Fruit fly (Drosophila melanogaster) whole organism, wandering third instar larva: Measurements from ENCODE around the gene CG13010.

Experiments used
- Abd-B ChIP-seq: fragments of >200 bp; optimal IDR thresholded peaks from 2 replicates; lab custom pipeline; 2017; ENCODE audit warnings: missing biosample characterization, missing genetic modification characterization
- CG32264 ChIP-seq: fragments of 200-800 bp; sonication (Bioruptor generic); optimal IDR thresholded peaks from 2 replicates; lab custom pipeline; 2016; ENCODE audit warnings: missing biosample characterization, missing genetic modification characterization
- CG9705 ChIP-seq: fragments of 200-800 bp; sonication (Bioruptor generic); optimal IDR thresholded peaks from 2 replicates; lab custom pipeline; 2018; ENCODE audit warnings: missing biosample characterization, mild to moderate bottlenecking, missing genetic modification characterization
- CrebA ChIP-seq: fragments of 200-800 bp; sonication (Bioruptor generic); optimal IDR thresholded peaks from 2 replicates; lab custom pipeline; 2016; ENCODE audit warnings: missing biosample characterization, mild to moderate bottlenecking, missing genetic modification characterization, borderline replicate concordance
- Dfd ChIP-seq: fragments of >200 bp; optimal IDR thresholded peaks from 2 replicates; lab custom pipeline; 2017; ENCODE audit warnings: missing biosample characterization, missing genetic modification characterization
- Dif ChIP-seq: fragments of 200-275, 200-300 bp; sonication (Bioruptor generic); optimal IDR thresholded peaks from 2 replicates; lab custom pipeline; 2018; ENCODE audit warnings: missing biosample characterization, missing genetic modification characterization; ENCODE audit not compliant: partially characterized antibody
- GATAd ChIP-seq: sonication (Bioruptor generic); optimal IDR thresholded peaks from 2 replicates; lab custom pipeline; 2016; ENCODE audit warnings: missing biosample characterization, missing genetic modification characterization
- HLH106 ChIP-seq: fragments of 200-800 bp; optimal IDR thresholded peaks from 3 replicates; lab custom pipeline; 2019; ENCODE audit warnings: missing biosample characterization, mild to moderate bottlenecking, missing genetic modification characterization, moderate library complexity
- Hnf4 ChIP-seq: fragments of 200-800 bp; sonication (Bioruptor generic); optimal IDR thresholded peaks from 2 replicates; lab custom pipeline; 2016; ENCODE audit warnings: missing biosample characterization, mild to moderate bottlenecking, missing genetic modification characterization
- Hr78 ChIP-seq: fragments of >200 bp; optimal IDR thresholded peaks from 2 replicates; lab custom pipeline; 2017; ENCODE audit warnings: missing biosample characterization, missing genetic modification characterization
- Hr83 ChIP-seq: fragments of 200-300 bp; sonication (Bioruptor generic); optimal IDR thresholded peaks from 2 replicates; lab custom pipeline; 2016; ENCODE audit warnings: missing biosample characterization, mild to moderate bottlenecking, missing genetic modification characterization, moderate library complexity; ENCODE audit not compliant: poor library complexity, severe bottlenecking
- Jra ChIP-seq: sonication (Bioruptor generic); optimal IDR thresholded peaks from 2 replicates; lab custom pipeline; 2016; ENCODE audit warnings: missing biosample characterization, missing genetic modification characterization
- Mio ChIP-seq: sonication (Bioruptor generic); optimal IDR thresholded peaks from 2 replicates; lab custom pipeline; 2016; ENCODE audit warnings: missing biosample characterization, missing genetic modification characterization
- Myc ChIP-seq: fragments of >200 bp; optimal IDR thresholded peaks from 2 replicates; lab custom pipeline; 2017
- N ChIP-seq: fragments of >200 bp; optimal IDR thresholded peaks from 2 replicates; lab custom pipeline; 2018; ENCODE audit warnings: missing biosample characterization, missing external identifiers, missing genetic modification characterization
- OdsH ChIP-seq: fragments of 200-800 bp; sonication (Bioruptor generic); optimal IDR thresholded peaks from 2 replicates; lab custom pipeline; 2016; ENCODE audit warnings: missing biosample characterization, mild to moderate bottlenecking, missing genetic modification characterization
- Rel ChIP-seq, 2 experiments: fragments of 200-800 bp; sonication (Bioruptor generic) in 1 of 2; optimal IDR thresholded peaks; 2 replicates in 1 of 2; 3 replicates in 1 of 2; lab custom pipeline; 2016 to 2019; ENCODE audit warnings: mild to moderate bottlenecking in 2 of 2, missing biosample characterization in 2 of 2, missing genetic modification characterization in 2 of 2, moderate library complexity in 1 of 2
- Sp1 ChIP-seq: fragments of 200-800 bp; sonication (Bioruptor generic); optimal IDR thresholded peaks from 3 replicates; lab custom pipeline; 2019; ENCODE audit warnings: missing biosample characterization, mild to moderate bottlenecking, missing genetic modification characterization, moderate library complexity
- Vsx2 ChIP-seq: fragments of 200-300, 225-300 bp; sonication (Bioruptor generic); optimal IDR thresholded peaks from 2 replicates; lab custom pipeline; 2018; ENCODE audit warnings: missing biosample characterization, missing genetic modification characterization; ENCODE audit not compliant: partially characterized antibody
- br ChIP-seq: fragments of 200-800 bp; sonication (Bioruptor generic); optimal IDR thresholded peaks from 2 replicates; lab custom pipeline; 2016; ENCODE audit warnings: missing biosample characterization, missing genetic modification characterization
- brk ChIP-seq: fragments of 200-800 bp; sonication (Bioruptor generic); optimal IDR thresholded peaks from 2 replicates; lab custom pipeline; 2016; ENCODE audit warnings: missing biosample characterization, mild to moderate bottlenecking, missing genetic modification characterization
- dl ChIP-seq, 2 experiments: fragments of 175-275, 200-275 bp in 1 of 2; fragments of 200-275 bp in 1 of 2; sonication (Bioruptor generic); optimal IDR thresholded peaks; lab custom pipeline; 2018; ENCODE audit warnings: mild to moderate bottlenecking in 2 of 2, missing biosample characterization in 2 of 2, missing genetic modification characterization in 2 of 2, moderate library complexity in 2 of 2; ENCODE audit not compliant: partially characterized antibody in 2 of 2, insufficient read depth in 1 of 2
- dmrt93B ChIP-seq: fragments of 200-800 bp; sonication (Bioruptor generic); optimal IDR thresholded peaks from 2 replicates; lab custom pipeline; 2018; ENCODE audit warnings: missing biosample characterization, mild to moderate bottlenecking, missing genetic modification characterization
- dsf ChIP-seq: sonication (Bioruptor generic); optimal IDR thresholded peaks from 2 replicates; lab custom pipeline; 2016; ENCODE audit warnings: missing biosample characterization, missing genetic modification characterization, borderline replicate concordance
- ey ChIP-seq: fragments of 200-800 bp; sonication (Bioruptor generic); optimal IDR thresholded peaks from 2 replicates; lab custom pipeline; 2016; ENCODE audit warnings: missing biosample characterization, missing genetic modification characterization
- foxo ChIP-seq, 2 experiments: fragments of 200-800 bp; sonication (Bioruptor generic); optimal IDR thresholded peaks; 2 replicates in 1 of 2; 3 replicates in 1 of 2; lab custom pipeline; 2016 to 2017; ENCODE audit warnings: missing biosample characterization in 2 of 2, missing genetic modification characterization in 2 of 2
- fru ChIP-seq: fragments of 200-800 bp; sonication (Bioruptor generic); optimal IDR thresholded peaks from 3 replicates; lab custom pipeline; 2016; ENCODE audit warnings: missing biosample characterization, mild to moderate bottlenecking, missing genetic modification characterization
- h ChIP-seq: fragments of 200-800 bp; sonication (Bioruptor generic); optimal IDR thresholded peaks from 3 replicates; lab custom pipeline; 2016; ENCODE audit warnings: missing biosample characterization, mild to moderate bottlenecking, missing genetic modification characterization
- jim ChIP-seq: fragments of 175-275, 200-325 bp; sonication (Bioruptor generic); optimal IDR thresholded peaks from 2 replicates; lab custom pipeline; 2016; ENCODE audit warnings: missing biosample characterization, mild to moderate bottlenecking, missing genetic modification characterization
- lola ChIP-seq: fragments of >200 bp; optimal IDR thresholded peaks from 2 replicates; lab custom pipeline; 2017; ENCODE audit warnings: missing biosample characterization, missing genetic modification characterization
- pan ChIP-seq: fragments of >200 bp; optimal IDR thresholded peaks from 2 replicates; lab custom pipeline; 2017
- psq ChIP-seq: fragments of 200-800 bp; sonication (Bioruptor generic); optimal IDR thresholded peaks from 3 replicates; lab custom pipeline; 2017; ENCODE audit warnings: missing biosample characterization, mild to moderate bottlenecking, missing genetic modification characterization, moderate library complexity
- rgr ChIP-seq: fragments of 200-800 bp; sonication (Bioruptor generic); optimal IDR thresholded peaks from 3 replicates; lab custom pipeline; 2016; ENCODE audit warnings: missing biosample characterization, mild to moderate bottlenecking, missing genetic modification characterization
- sage ChIP-seq: fragments of 200-800 bp; sonication (Bioruptor generic); optimal IDR thresholded peaks from 2 replicates; lab custom pipeline; 2016; ENCODE audit warnings: missing biosample characterization, mild to moderate bottlenecking, missing genetic modification characterization
- sv ChIP-seq: fragments of 200-800 bp; sonication (Bioruptor generic); optimal IDR thresholded peaks from 3 replicates; lab custom pipeline; 2016; ENCODE audit warnings: missing biosample characterization, missing genetic modification characterization
- tai ChIP-seq: sonication (Bioruptor generic); optimal IDR thresholded peaks from 2 replicates; lab custom pipeline; 2016; ENCODE audit warnings: missing biosample characterization, missing genetic modification characterization
- usp ChIP-seq: fragments of >200 bp; optimal IDR thresholded peaks from 2 replicates; lab custom pipeline; 2017; ENCODE audit warnings: missing biosample characterization, missing genetic modification characterization
- woc ChIP-seq: sonication (Bioruptor generic); optimal IDR thresholded peaks from 2 replicates; lab custom pipeline; 2016; ENCODE audit warnings: missing biosample characterization, mild to moderate bottlenecking, missing genetic modification characterization

CG13010 gene

DNA sequence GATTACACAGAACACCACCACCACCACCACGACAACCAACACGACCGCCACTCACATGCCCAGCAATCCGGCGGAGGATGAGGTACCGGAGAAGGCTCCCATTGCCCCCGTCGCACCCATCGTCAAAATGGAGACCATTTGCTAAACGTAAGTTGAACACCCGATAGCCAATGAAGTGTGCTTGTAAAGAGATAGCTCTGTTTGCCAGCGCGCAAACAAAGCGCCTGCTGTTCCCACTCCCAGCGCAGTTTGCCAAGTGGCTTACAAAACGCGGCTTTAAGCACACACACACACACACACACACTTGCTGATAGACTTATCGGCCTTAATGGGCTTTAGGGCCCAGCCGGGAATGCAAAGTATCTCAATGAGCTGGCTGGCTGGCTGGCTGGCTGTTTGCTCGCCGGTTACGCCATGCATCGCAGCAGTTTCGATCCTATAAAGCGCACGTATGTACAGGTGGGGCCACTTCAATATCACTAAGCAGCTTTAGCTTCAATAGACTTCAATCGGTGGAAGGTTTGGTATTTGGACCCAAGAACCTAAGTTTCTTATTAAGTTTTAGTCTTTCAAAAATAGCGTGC lies 35.3 kb downstream of the CG13010 start:
- no peak for TF ChIP-seq tai (GFP tag; lab: Kevin White, UChicago)
- no peak for TF ChIP-seq h
- no peak for TF ChIP-seq OdsH (GFP tag; lab: Kevin White, UChicago)
- TF ChIP-seq jim (GFP tag; lab: Kevin White, UChicago): no peak
- no peak for TF ChIP-seq usp (GFP tag; lab: Kevin White, UChicago)
- no peak for TF ChIP-seq br
- TF ChIP-seq woc (GFP tag; lab: Kevin White, UChicago): no peak
- TF ChIP-seq, all 38 proteins: peak for 0

DNA sequence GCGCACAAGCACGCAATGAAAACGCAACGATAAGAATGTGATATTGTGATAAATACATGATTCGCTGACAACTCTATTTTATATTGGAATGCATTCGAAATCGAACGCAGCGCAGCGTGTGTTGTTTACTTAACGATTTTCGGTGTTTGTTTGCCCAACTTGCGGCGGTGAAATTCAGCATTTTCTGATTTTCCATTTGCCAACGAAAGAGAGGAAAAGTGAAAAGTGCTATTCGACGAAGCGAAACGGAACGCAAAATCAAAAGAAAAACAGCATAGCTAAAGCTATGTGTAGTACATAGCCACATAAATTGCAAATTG lies 37.7 kb downstream of the CG13010 start:
- TF ChIP-seq Hnf4 (GFP tag; lab: Kevin White, UChicago): no peak
- no peak for TF ChIP-seq psq (GFP tag; lab: Kevin White, UChicago)
- TF ChIP-seq pan: no peak
- TF ChIP-seq CG9705 (GFP tag; lab: Kevin White, UChicago): no peak
- TF ChIP-seq usp (GFP tag; lab: Kevin White, UChicago): no peak
- TF ChIP-seq Jra (GFP tag; lab: Kevin White, UChicago): no peak
- TF ChIP-seq N (GFP tag; lab: Kevin White, UChicago): no peak
- TF ChIP-seq tai (GFP tag; lab: Kevin White, UChicago): no peak
- no peak for TF ChIP-seq Sp1 (GFP tag; lab: Kevin White, UChicago)
- no peak for TF ChIP-seq HLH106
- no peak for TF ChIP-seq dl (GFP tag; optimal IDR thresholded peaks at IDR 0.05; lab: Kevin White, UChicago; ENCODE audit: insufficient read depth in 1 of 2, partially characterized antibody in 2 of 2)
- TF ChIP-seq sage (GFP tag; lab: Kevin White, UChicago): no peak
- TF ChIP-seq, all 38 proteins: peak for 0

DNA sequence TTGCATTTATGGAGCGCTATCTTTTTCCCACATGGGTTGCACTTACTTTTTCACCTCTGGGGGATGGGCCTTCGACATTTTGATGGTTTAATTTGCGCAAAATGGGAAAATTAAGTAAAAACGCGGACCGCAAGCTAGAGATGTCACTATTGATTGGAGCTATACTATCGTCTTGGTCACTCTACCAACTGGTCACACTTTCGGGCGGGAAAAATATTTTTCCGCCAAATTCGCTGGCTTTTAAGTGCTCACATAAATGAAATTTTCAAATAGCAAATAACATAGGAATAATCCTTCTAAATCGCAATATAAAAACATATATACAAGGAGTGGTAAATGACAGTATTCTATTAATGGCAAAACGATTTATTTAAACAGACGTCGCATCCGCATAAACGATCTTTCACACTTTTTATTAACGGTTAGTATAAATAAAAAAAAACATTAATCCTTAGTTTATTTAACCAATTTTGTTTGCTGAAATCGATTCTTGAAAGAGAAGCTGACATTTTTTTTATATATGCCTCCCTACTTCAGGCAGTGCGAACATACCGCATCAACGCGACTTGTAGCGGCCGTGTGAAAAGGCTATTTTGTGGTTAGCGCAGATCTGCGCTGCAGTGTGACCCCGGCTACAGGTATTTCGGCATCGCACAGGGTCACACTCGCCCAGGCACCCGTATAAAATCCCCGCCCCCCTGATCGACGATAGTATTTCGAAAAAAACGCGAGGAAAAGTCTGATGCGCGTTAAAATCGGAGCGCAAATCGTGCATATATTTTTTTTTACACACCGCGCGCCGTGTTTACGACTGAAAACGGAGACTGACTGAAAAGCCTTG lies 38.3 kb downstream of the CG13010 start, which contains the start of the genes SNRPG and mthl1:
SNRPG (minus strand) TSS at position 160 of the 841 bp plus-strand sequence.
mthl1 (plus strand) TSS at position 709 of the 841 bp plus-strand sequence.
- peak; percentile 14 for TF ChIP-seq Jra (GFP tag; lab: Kevin White, UChicago)
- peak; percentile 52 for TF ChIP-seq fru (GFP tag; lab: Kevin White, UChicago)
- TF ChIP-seq foxo (GFP tag; optimal IDR thresholded peaks at IDR 0.05; lab: Kevin White, UChicago): peak in 1 of 2 experiments; percentile 78
- TF ChIP-seq rgr (GFP tag; lab: Kevin White, UChicago): peak; percentile 65
- no peak for TF ChIP-seq dl (GFP tag; optimal IDR thresholded peaks at IDR 0.05; lab: Kevin White, UChicago; ENCODE audit: insufficient read depth in 1 of 2, partially characterized antibody in 2 of 2)
- TF ChIP-seq Abd-B (GFP tag; lab: Kevin White, UChicago): no peak
- TF ChIP-seq CG9705 (GFP tag; lab: Kevin White, UChicago): peak; percentile 61
- peak; percentile 33 for TF ChIP-seq Myc
- TF ChIP-seq Dfd (GFP tag; lab: Kevin White, UChicago): no peak
- no peak for TF ChIP-seq CrebA (GFP tag; lab: Kevin White, UChicago)
- no peak for TF ChIP-seq GATAd (GFP tag; lab: Kevin White, UChicago)
- TF ChIP-seq Hr83 (GFP tag; lab: Kevin White, UChicago): peak; percentile 40
- peak; percentile 44 for TF ChIP-seq br
- TF ChIP-seq lola: peak; percentile 15
- peak; percentile 56 for TF ChIP-seq psq (GFP tag; lab: Kevin White, UChicago)
- TF ChIP-seq CG32264 (GFP tag; lab: Kevin White, UChicago): peak; percentile 10
- TF ChIP-seq woc (GFP tag; lab: Kevin White, UChicago): peak; percentile 80
- peak; percentile 93 for TF ChIP-seq N (GFP tag; lab: Kevin White, UChicago)
- peak; percentile 75 for TF ChIP-seq tai (GFP tag; lab: Kevin White, UChicago)
- peak; percentile 75 for TF ChIP-seq HLH106
- peak; percentile 62 for TF ChIP-seq ey (GFP tag; lab: Kevin White, UChicago)
- TF ChIP-seq brk: no peak
- no peak for TF ChIP-seq Dif (GFP tag; lab: Kevin White, UChicago)
- no peak for TF ChIP-seq usp (GFP tag; lab: Kevin White, UChicago)
- TF ChIP-seq sv (GFP tag; lab: Kevin White, UChicago): peak; percentile 7
- TF ChIP-seq Hr78 (GFP tag; lab: Kevin White, UChicago): peak; percentile 39
- peak; percentile 79 for TF ChIP-seq dmrt93B (GFP tag; lab: Kevin White, UChicago)
- peak; percentile 35 for TF ChIP-seq dsf
- TF ChIP-seq Sp1 (GFP tag; lab: Kevin White, UChicago): peak; percentile 66
- peak; percentile 34 for TF ChIP-seq sage (GFP tag; lab: Kevin White, UChicago)
- no peak for TF ChIP-seq OdsH (GFP tag; lab: Kevin White, UChicago)
- no peak for TF ChIP-seq Rel (GFP tag; optimal IDR thresholded peaks at IDR 0.05; lab: Kevin White, UChicago)
- peak; percentile 73 for TF ChIP-seq Rel (tag; optimal IDR thresholded peaks at IDR 0.05; lab: Kevin White, UChicago)
- TF ChIP-seq h: peak; percentile 56
- no peak for TF ChIP-seq pan
- TF ChIP-seq Hnf4 (GFP tag; lab: Kevin White, UChicago): peak; percentile 54
- no peak for TF ChIP-seq jim (GFP tag; lab: Kevin White, UChicago)
- TF ChIP-seq Mio (GFP tag; lab: Kevin White, UChicago): no peak
- no peak for TF ChIP-seq Vsx2
- TF ChIP-seq, all 38 proteins: peak for 25
